Worm (Caenorhabditis elegans): ENCODE results near the gene F46F3.3.

The F46F3.3 gene

DNA sequence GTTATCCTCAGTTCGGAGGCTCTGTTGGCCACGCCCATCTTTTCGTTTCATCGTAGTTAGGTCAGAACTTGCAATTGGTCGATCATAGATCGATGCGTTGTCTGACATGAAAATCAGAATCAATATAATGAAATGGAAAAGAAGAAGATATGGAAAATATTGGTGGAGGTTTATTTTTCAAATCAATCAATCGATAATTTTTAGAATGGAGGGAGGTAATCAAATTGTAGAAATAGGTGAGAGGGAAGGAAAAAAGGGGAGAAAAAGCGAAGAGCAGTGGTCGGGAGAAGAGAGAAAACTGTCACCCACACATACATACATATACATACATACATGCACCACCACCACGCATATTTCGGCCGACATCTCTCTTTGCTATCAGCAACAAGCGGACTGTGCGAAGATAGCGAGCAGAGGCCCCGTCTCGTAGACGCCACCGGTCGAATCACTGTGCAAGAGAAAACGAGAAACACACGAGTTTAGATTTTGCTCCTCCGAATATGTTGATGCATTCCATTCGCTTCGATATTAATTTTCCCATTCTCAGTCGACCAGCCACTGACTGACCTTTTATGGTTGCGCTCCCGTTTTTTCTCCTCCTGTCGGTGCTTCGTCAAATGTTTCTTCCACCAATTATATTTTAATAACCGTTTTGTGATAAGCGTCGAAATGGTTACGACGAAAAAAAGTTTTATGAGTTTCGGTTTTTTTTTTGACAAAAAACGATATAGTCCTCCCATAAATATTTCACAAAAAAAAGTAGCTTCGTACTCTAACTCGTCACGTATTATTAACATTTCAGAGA lies 37.9 kb upstream of the F46F3.3 start, which contains the start of gene F35B12.10:
F35B12.10 (minus strand) TSS at position 51 of the 805 bp plus-strand sequence.
- TF ChIP-seq nhr-28 (tag; optimal IDR thresholded peaks at IDR 0.05) (no peak), ceh-43 (GFP tag; optimal IDR thresholded peaks at IDR 0.05) (no peak), mls-2 (tag; optimal IDR thresholded peaks at IDR 0.05) (no peak), pha-4 (tag; optimal IDR thresholded peaks at IDR 0.05) (no peak), nhr-76 (tag; optimal IDR thresholded peaks at IDR 0.05) (no peak), mep-1 (tag; optimal IDR thresholded peaks at IDR 0.05) (no peak), cnd-1 (tag; optimal IDR thresholded peaks at IDR 0.05) (no peak), elt-3 (tag; optimal IDR thresholded peaks at IDR 0.05) (no peak), tbx-8 (GFP tag; optimal IDR thresholded peaks at IDR 0.05) (no peak), lin-32 (GFP tag; optimal IDR thresholded peaks at IDR 0.05) (no peak), elt-1 (tag; optimal IDR thresholded peaks at IDR 0.05; ENCODE audit: borderline replicate concordance, insufficient read depth) (no peak), bed-3 (GFP tag; optimal IDR thresholded peaks at IDR 0.05) (no peak), sptf-1 (tag; optimal IDR thresholded peaks at IDR 0.05) (no peak), ceh-39 (tag; optimal IDR thresholded peaks at IDR 0.05) (no peak), nhr-12 (tag; optimal IDR thresholded peaks at IDR 0.05) (no peak), sem-2 (GFP tag; optimal IDR thresholded peaks at IDR 0.05) (no peak), ham-2 (GFP tag; optimal IDR thresholded peaks at IDR 0.05) (no peak), unc-39 (tag; optimal IDR thresholded peaks at IDR 0.05) (no peak), M03D4.4 (tag; optimal IDR thresholded peaks at IDR 0.05) (no peak)

- TF ChIP-seq elt-3 (tag; optimal IDR thresholded peaks at IDR 0.05): no peak
- TF ChIP-seq ces-1 (GFP tag; optimal IDR thresholded peaks at IDR 0.05): peak; percentile 6
- TF ChIP-seq elt-1 (tag; optimal IDR thresholded peaks at IDR 0.05; ENCODE audit: borderline replicate concordance, insufficient read depth): no peak
- TF ChIP-seq drap-1 (GFP tag; optimal IDR thresholded peaks at IDR 0.05): no peak
Measured at ce11 chrV:11631128-11631527, 36.1 kb upstream of the F46F3.3 start.

DNA sequence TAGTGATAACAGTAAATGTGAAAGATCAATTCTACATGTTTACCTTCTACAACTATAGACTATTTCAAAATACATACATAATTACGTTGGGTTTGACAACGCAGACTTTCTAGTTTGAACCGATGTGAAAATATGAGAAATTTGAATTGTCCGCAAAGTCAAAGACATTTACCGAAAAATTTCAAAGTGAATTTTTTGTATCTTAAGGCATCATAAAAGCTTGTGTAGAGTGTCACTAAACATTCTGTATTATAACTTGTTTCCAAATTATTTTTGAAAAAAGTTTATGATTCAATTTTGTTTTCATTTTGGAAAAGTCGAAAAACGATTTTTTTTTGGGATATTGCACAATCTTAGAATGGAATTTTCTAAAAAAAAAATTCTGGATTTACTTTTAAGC lies 31.7 kb upstream of the F46F3.3 start:
- TF ChIP-seq cnd-1 (tag; optimal IDR thresholded peaks at IDR 0.05) (no peak), mab-5 (tag; optimal IDR thresholded peaks at IDR 0.05) (no peak), nhr-12 (tag; optimal IDR thresholded peaks at IDR 0.05) (no peak), mls-2 (tag; optimal IDR thresholded peaks at IDR 0.05) (no peak), bed-3 (GFP tag; optimal IDR thresholded peaks at IDR 0.05) (no peak), snpc-4 (tag; optimal IDR thresholded peaks at IDR 0.05) (no peak), tbx-8 (GFP tag; optimal IDR thresholded peaks at IDR 0.05) (no peak), elt-3 (tag; optimal IDR thresholded peaks at IDR 0.05) (no peak), unc-39 (tag; optimal IDR thresholded peaks at IDR 0.05) (no peak), lsy-2 (tag; optimal IDR thresholded peaks at IDR 0.05) (no peak), elt-1 (tag; optimal IDR thresholded peaks at IDR 0.05; ENCODE audit: borderline replicate concordance, insufficient read depth) (no peak), nhr-28 (tag; optimal IDR thresholded peaks at IDR 0.05) (no peak), nhr-76 (tag; optimal IDR thresholded peaks at IDR 0.05) (no peak), lin-13 (tag; optimal IDR thresholded peaks at IDR 0.05) (no peak), M03D4.4 (tag; optimal IDR thresholded peaks at IDR 0.05) (no peak), lin-32 (GFP tag; optimal IDR thresholded peaks at IDR 0.05) (no peak)

DNA sequence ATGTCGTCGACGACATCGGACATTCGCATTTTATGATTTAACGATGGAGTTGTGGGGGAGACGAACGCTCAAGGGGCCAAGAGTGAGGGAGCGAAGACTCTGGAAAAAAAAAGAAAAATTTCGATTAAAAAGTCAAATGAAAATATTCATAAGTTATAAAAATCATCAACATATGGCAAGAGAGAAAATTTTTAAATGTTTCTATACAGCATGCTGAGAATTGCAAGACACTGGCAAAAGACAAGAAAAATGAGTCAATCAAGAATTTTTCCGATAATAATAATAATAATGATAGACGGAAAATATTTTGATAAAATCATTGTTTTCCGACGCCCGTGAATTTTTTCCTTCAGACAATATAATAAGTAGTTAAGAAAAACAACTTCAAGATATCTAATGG lies 30.1 kb upstream of the F46F3.3 start, which contains the start of gene sipa-1:
sipa-1 (minus strand) TSS at position 101 of the 400 bp plus-strand sequence.
- TF ChIP-seq ceh-39 (tag; optimal IDR thresholded peaks at IDR 0.05) (no peak), ham-2 (GFP tag; optimal IDR thresholded peaks at IDR 0.05) (no peak), lin-13 (tag; optimal IDR thresholded peaks at IDR 0.05) (no peak), sem-2 (GFP tag; optimal IDR thresholded peaks at IDR 0.05) (no peak), mep-1 (tag; optimal IDR thresholded peaks at IDR 0.05) (no peak), blmp-1 (tag; optimal IDR thresholded peaks at IDR 0.05) (no peak), nhr-237 (tag; optimal IDR thresholded peaks at IDR 0.05) (no peak), lsy-2 (tag; optimal IDR thresholded peaks at IDR 0.05) (no peak), ces-1 (GFP tag; optimal IDR thresholded peaks at IDR 0.05) (no peak), ceh-43 (GFP tag; optimal IDR thresholded peaks at IDR 0.05) (no peak), cnd-1 (tag; optimal IDR thresholded peaks at IDR 0.05) (no peak), drap-1 (GFP tag; optimal IDR thresholded peaks at IDR 0.05) (no peak), pha-4 (tag; optimal IDR thresholded peaks at IDR 0.05) (no peak), nhr-76 (tag; optimal IDR thresholded peaks at IDR 0.05) (no peak), elt-1 (tag; optimal IDR thresholded peaks at IDR 0.05; ENCODE audit: borderline replicate concordance, insufficient read depth) (no peak), nhr-12 (tag; optimal IDR thresholded peaks at IDR 0.05) (no peak), bed-3 (GFP tag; optimal IDR thresholded peaks at IDR 0.05) (no peak), hlh-1 (tag; optimal IDR thresholded peaks at IDR 0.05) (no peak), ztf-11 (tag; optimal IDR thresholded peaks at IDR 0.05) (no peak)

Measured in whole organism, mixed stage, embryonic.